Fruit fly (Drosophila melanogaster): ENCODE results near the gene CG13722.

The CG13722 gene

dm6 chr3L:4531941-4532478, 41.2 kb upstream of the CG13722 start, which contains the start of gene Tie (continued):
- TF ChIP-seq MTF-1 (GFP tag; optimal IDR thresholded peaks at IDR 0.05; ENCODE audit: borderline replicate concordance) = no peak
- TF ChIP-seq fu2 (GFP tag; optimal IDR thresholded peaks at IDR 0.05) = no peak
- TF ChIP-seq tgo (GFP tag; IDR thresholded peaks at IDR 0.05) = no peak
- TF ChIP-seq zf30C (GFP tag; optimal IDR thresholded peaks at IDR 0.05) = no peak
- no peak for TF ChIP-seq CrebB (tag; optimal IDR thresholded peaks at IDR 0.05)
- TF ChIP-seq CG18599 (GFP tag; optimal IDR thresholded peaks at IDR 0.05) = no peak
- TF ChIP-seq Blimp-1 (GFP tag; optimal IDR thresholded peaks at IDR 0.05) = no peak
- peak; percentile 43; the same call in 1 of the 2 replicates for TF ChIP-seq bbx (GFP tag; IDR thresholded peaks at IDR 0.05; ENCODE audit: partially characterized antibody)
- TF ChIP-seq CG3065 (GFP tag; optimal IDR thresholded peaks at IDR 0.05) = no peak
- TF ChIP-seq sna (GFP tag; IDR thresholded peaks at IDR 0.05; ENCODE audit: partially characterized antibody) = no peak
- TF ChIP-seq sim (GFP tag; IDR thresholded peaks at IDR 0.05) = no peak
- no peak for TF ChIP-seq CG1024 (GFP tag; IDR thresholded peaks at IDR 0.05)
- no peak for TF ChIP-seq hb (GFP tag; IDR thresholded peaks at IDR 0.05; ENCODE audit: partially characterized antibody)
- TF ChIP-seq lov (optimal IDR thresholded peaks at IDR 0.05) = no peak
- TF ChIP-seq lov (GFP tag; IDR thresholded peaks at IDR 0.05) = no peak
- no peak for TF ChIP-seq tll (GFP tag; optimal IDR thresholded peaks at IDR 0.05)
- TF ChIP-seq CG2129 (GFP tag; IDR thresholded peaks at IDR 0.05; ENCODE audit: partially characterized antibody) = no peak
- TF ChIP-seq crol (GFP tag; IDR thresholded peaks at IDR 0.05) = peak; percentile 72
- no peak for TF ChIP-seq bsh (GFP tag; optimal IDR thresholded peaks at IDR 0.05)

dm6 chr3L:4521809-4522208, 31.0 kb upstream of the CG13722 start:
- TF ChIP-seq H2.0 (GFP tag; IDR thresholded peaks at IDR 0.05) (no peak), eyg (GFP tag; optimal IDR thresholded peaks at IDR 0.05) (peak; percentile 37), CG2120 (GFP tag; optimal IDR thresholded peaks at IDR 0.05) (no peak), Hmr (GFP tag; optimal IDR thresholded peaks at IDR 0.05) (peak; percentile 64), CG11695 (GFP tag; IDR thresholded peaks at IDR 0.05) (peak; percentile 61; the same call in 2 of the 3 replicates), lab (GFP tag; optimal IDR thresholded peaks at IDR 0.05) (peak; percentile 83), abd-A (tag; optimal IDR thresholded peaks at IDR 0.05) (no peak), Dek (tag; optimal IDR thresholded peaks at IDR 0.05) (no peak), row (GFP tag; IDR thresholded peaks at IDR 0.05) (no peak), gsb (GFP tag; IDR thresholded peaks at IDR 0.05) (peak; percentile 66), ato (GFP tag; IDR thresholded peaks at IDR 0.05; ENCODE audit: partially characterized antibody) (no peak), CG12071 (GFP tag; optimal IDR thresholded peaks at IDR 0.05) (peak; percentile 62), zfh2 (GFP tag; optimal IDR thresholded peaks at IDR 0.05) (no peak), GATAe (GFP tag; conservative IDR thresholded peaks at IDR 0.05) (no peak), CG30431 (GFP tag; optimal IDR thresholded peaks at IDR 0.05) (no peak), HmgD (GFP tag; optimal IDR thresholded peaks at IDR 0.05) (no peak), org-1 (GFP tag; optimal IDR thresholded peaks at IDR 0.05) (peak; percentile 20), CG7928 (GFP tag; optimal IDR thresholded peaks at IDR 0.05) (no peak), gt (GFP tag; IDR thresholded peaks at IDR 0.05) (no peak), trh (GFP tag; optimal IDR thresholded peaks at IDR 0.05) (no peak), CG2129 (GFP tag; IDR thresholded peaks at IDR 0.05; ENCODE audit: partially characterized antibody) (no peak), onecut (GFP tag; IDR thresholded peaks at IDR 0.05) (peak; percentile 41), CG9876 (GFP tag; optimal IDR thresholded peaks at IDR 0.05) (no peak), CG17568 (GFP tag; optimal IDR thresholded peaks at IDR 0.05) (peak; percentile 63), CG16815 (GFP tag; optimal IDR thresholded peaks at IDR 0.05) (no peak), Sox100B (GFP tag; optimal IDR thresholded peaks at IDR 0.05) (peak; percentile 30), seq (GFP tag; IDR thresholded peaks at IDR 0.05) (0 out of 2 replicates have a peak, but pooled peaks have one; percentile 26), CG9609 (GFP tag; optimal IDR thresholded peaks at IDR 0.05) (no peak), CG2889 (GFP tag; IDR thresholded peaks at IDR 0.05) (no peak), fu2 (GFP tag; optimal IDR thresholded peaks at IDR 0.05) (no peak), CG17829 (tag; optimal IDR thresholded peaks at IDR 0.05) (no peak), CG15696 (tag; optimal IDR thresholded peaks at IDR 0.05) (no peak), CG14860 (GFP tag; IDR thresholded peaks at IDR 0.05; ENCODE audit: partially characterized antibody) (no peak)
